Worm (Caenorhabditis elegans): ENCODE data around the gene ZK742.7.
A peak's percentile ranks its signal among the peaks of the same experiment; 100 is the strongest.

Gene ZK742.7

DNA sequence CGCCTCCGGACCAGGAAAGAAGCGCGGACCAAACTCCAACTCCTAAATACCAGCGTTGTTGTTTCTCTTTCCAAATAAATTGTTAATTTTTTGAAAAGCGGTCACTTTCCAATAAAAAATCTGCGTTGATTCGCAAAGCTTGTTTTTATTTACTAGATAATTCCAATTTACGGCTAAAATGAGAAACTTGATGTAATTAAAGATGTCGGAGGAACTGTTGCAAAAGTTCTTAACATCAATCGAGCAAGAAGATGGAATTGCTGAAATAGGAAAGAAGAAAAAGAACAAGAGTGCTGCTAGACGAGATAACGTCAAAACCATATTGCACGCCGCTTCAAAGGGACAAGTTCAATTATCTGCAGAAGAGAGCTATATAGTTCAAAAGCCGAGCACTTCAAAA is 21.1 kb upstream of the ZK742.7 start, which contains the start of gene C26F1.3:
TSS of gene C26F1.3 (plus strand) at position 203 of the 400 bp plus-strand sequence.
- TF ChIP-seq nhr-85 (tag) (peak; percentile 15), Y116A8C.19 (tag; optimal IDR thresholded peaks at IDR 0.05; ENCODE audit: borderline replicate concordance) (no peak)

DNA sequence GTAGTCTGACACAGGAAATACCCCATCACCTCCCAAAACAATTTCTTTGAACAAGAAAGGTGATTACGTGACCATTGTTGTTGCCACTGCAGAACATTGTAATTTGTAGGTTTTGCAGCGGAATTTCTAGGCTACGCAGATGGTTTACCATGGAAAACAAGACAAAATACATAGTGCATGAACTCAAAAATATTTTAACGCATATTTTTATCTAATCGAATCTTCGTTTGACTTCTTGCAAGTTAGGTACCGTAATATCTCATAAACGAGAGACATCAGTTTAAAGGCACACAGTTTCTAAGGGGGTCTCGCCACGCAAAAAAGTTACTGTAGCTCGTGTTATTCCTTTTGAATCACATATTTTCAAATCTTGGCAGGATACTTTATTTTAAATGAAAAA is 19.2 kb upstream of the ZK742.7 start:
- TF ChIP-seq pax-3 (tag; optimal IDR thresholded peaks at IDR 0.05) (no peak), lsy-2 (tag; optimal IDR thresholded peaks at IDR 0.05) (no peak), F16B12.6 (tag; optimal IDR thresholded peaks at IDR 0.05) (no peak), rnt-1 (tag; optimal IDR thresholded peaks at IDR 0.05) (no peak), egl-27 (tag; optimal IDR thresholded peaks at IDR 0.05) (no peak), pqm-1 (tag; optimal IDR thresholded peaks at IDR 0.05) (no peak), ets-5 (GFP tag; IDR thresholded peaks at IDR 0.05) (no peak)

- TF ChIP-seq nhr-12 (tag; optimal IDR thresholded peaks at IDR 0.05), result no peak
- no peak for TF ChIP-seq ces-1 (GFP tag; optimal IDR thresholded peaks at IDR 0.05)
- no peak for TF ChIP-seq isw-1 (GFP tag; IDR thresholded peaks at IDR 0.05)
- TF ChIP-seq ets-5 (GFP tag; IDR thresholded peaks at IDR 0.05), result no peak
Measured at ce11 chrV:7781511-7781910, 16.7 kb upstream of the ZK742.7 start, which contains the start of gene cyp-32A1. TSS of gene cyp-32A1 (plus strand) at chrV:7781811.

ce11 chrV:7785117-7785516 is 13.1 kb upstream of the ZK742.7 start, which contains the start of gene C26F1.1:
TSS of gene C26F1.1 (plus strand) at chrV:7785417.
- no peak for TF ChIP-seq ztf-11 (tag; optimal IDR thresholded peaks at IDR 0.05)
- peak; percentile 4 for TF ChIP-seq nhr-85 (tag)
- TF ChIP-seq mab-9 (GFP tag; IDR thresholded peaks at IDR 0.05), result no peak

DNA sequence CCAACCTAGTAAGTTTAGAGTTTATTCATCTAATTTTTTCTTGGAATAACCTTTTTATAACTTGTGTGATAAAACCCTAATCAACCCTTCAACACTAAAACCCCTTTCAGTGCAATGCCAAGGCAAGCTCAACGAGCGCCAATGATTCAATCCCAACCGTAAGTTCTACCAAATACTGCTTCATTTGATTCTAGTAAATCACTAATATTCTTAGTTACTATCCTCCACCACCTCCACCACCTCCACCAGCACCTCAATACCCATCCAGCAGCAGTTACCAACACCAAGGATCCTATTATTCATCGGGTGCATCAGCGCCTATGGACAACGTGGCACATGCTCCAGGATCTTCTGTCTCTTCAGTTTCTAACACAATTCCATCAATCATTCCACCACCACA is 12.3 kb upstream of the ZK742.7 start:
- TF ChIP-seq xbp-1 (tag; optimal IDR thresholded peaks at IDR 0.05) (no peak), rnt-1 (tag; optimal IDR thresholded peaks at IDR 0.05) (no peak), fos-1 (tag; optimal IDR thresholded peaks at IDR 0.05) (no peak), fkh-10 (GFP tag; optimal IDR thresholded peaks at IDR 0.05) (no peak), ceh-88 (GFP tag; IDR thresholded peaks at IDR 0.05) (no peak), fkh-8 (tag; optimal IDR thresholded peaks at IDR 0.05) (no peak), C04F5.9 (tag; optimal IDR thresholded peaks at IDR 0.05) (no peak), mef-2 (tag; optimal IDR thresholded peaks at IDR 0.05) (no peak), ceh-8 (GFP tag; optimal IDR thresholded peaks at IDR 0.05) (no peak), snpc-4 (tag; optimal IDR thresholded peaks at IDR 0.05) (no peak), efl-3 (GFP tag; optimal IDR thresholded peaks at IDR 0.05) (no peak), tbx-2 (tag; optimal IDR thresholded peaks at IDR 0.05) (no peak), skn-1 (tag; optimal IDR thresholded peaks at IDR 0.05) (no peak), nhr-237 (tag; optimal IDR thresholded peaks at IDR 0.05) (no peak), dsc-1 (tag; optimal IDR thresholded peaks at IDR 0.05) (no peak), vab-15 (tag; optimal IDR thresholded peaks at IDR 0.05) (no peak), hpl-2 (GFP tag; optimal IDR thresholded peaks at IDR 0.05) (no peak), lin-35 (GFP tag; optimal IDR thresholded peaks at IDR 0.05) (no peak)

DNA sequence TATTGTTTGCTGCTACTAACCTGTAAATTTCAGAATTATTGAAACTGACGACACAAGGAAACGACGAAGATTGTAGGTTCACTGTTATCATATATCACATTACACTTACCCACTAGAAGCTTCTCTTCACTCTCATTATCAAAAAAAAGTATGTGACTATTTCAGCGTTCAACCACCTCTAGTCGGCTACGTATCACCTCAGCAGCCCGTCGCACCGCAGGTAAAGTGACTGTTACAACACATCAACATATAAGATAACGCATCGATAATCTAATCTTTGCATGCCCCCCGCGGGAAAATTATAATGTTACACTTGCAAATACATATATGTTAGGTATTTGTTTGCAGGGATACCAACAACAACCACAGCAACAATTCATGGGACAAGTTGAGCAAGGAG is 11.5 kb upstream of the ZK742.7 start:
- TF ChIP-seq pqm-1 (tag; optimal IDR thresholded peaks at IDR 0.05) (no peak), sox-4 (tag; optimal IDR thresholded peaks at IDR 0.05) (no peak), xbp-1 (tag; optimal IDR thresholded peaks at IDR 0.05) (no peak), ces-1 (GFP tag; optimal IDR thresholded peaks at IDR 0.05) (no peak), elt-2 (tag; optimal IDR thresholded peaks at IDR 0.05) (peak; percentile 70)

Data from whole organism, L1 larva.